Worm (Caenorhabditis elegans) whole organism, L3 larva: ENCODE data around the gene moa-1.

Experiments used
- ZK546.5 ChIP-seq: sonication (generic microtip); optimal IDR thresholded peaks from 2 replicates; lab custom pipeline; 2017; ENCODE audit warnings: missing biosample characterization, missing genetic modification characterization
- elt-1 ChIP-seq: fragments of 150-350 bp; optimal IDR thresholded peaks from 2 replicates; lab custom pipeline; 2014; ENCODE audit warnings: missing biosample characterization, missing genetic modification characterization
- jun-1 ChIP-seq: fragments of 150-350 bp; optimal IDR thresholded peaks from 2 replicates; lab custom pipeline; 2014; ENCODE audit warnings: missing biosample characterization, missing genetic modification reagents, missing genetic modification characterization
- lin-39 ChIP-seq: fragments of 150-350 bp; optimal IDR thresholded peaks from 2 replicates; lab custom pipeline; 2018; ENCODE audit warnings: missing biosample characterization, missing genetic modification reagents, missing genetic modification characterization
- mdl-1 ChIP-seq: fragments of 150-350 bp; optimal IDR thresholded peaks from 2 replicates; lab custom pipeline; 2014; ENCODE audit warnings: missing biosample characterization, missing genetic modification characterization
- nhr-11 ChIP-seq: fragments of 150-350 bp; optimal IDR thresholded peaks from 2 replicates; lab custom pipeline; 2014; ENCODE audit warnings: missing biosample characterization, missing genetic modification characterization
- nhr-28 ChIP-seq: fragments of 150-350 bp; optimal IDR thresholded peaks from 2 replicates; lab custom pipeline; 2014; ENCODE audit warnings: missing biosample characterization, missing genetic modification characterization
- nhr-77 ChIP-seq: fragments of 150-350 bp; optimal IDR thresholded peaks from 2 replicates; lab custom pipeline; 2014; ENCODE audit warnings: missing biosample characterization, missing genetic modification characterization
- pha-4 ChIP-seq: fragments of 150-350 bp; optimal IDR thresholded peaks from 2 replicates; lab custom pipeline; 2014; ENCODE audit warnings: missing biosample characterization, missing genetic modification reagents, missing genetic modification characterization
- ztf-11 ChIP-seq: fragments of 150-350 bp; optimal IDR thresholded peaks from 2 replicates; lab custom pipeline; 2014; ENCODE audit warnings: missing biosample characterization, missing genetic modification characterization
- ztf-4 ChIP-seq: fragments of 150-350 bp; optimal IDR thresholded peaks from 2 replicates; lab custom pipeline; 2014; ENCODE audit warnings: missing biosample characterization, missing genetic modification characterization

- TF ChIP-seq ztf-4 (tag; lab: Kevin White, UChicago) (no peak), mdl-1 (tag; lab: Kevin White, UChicago) (no peak), ztf-11 (tag; lab: Kevin White, UChicago) (no peak), nhr-28 (tag; lab: Kevin White, UChicago) (no peak), jun-1 (tag; lab: Kevin White, UChicago) (no peak), pha-4 (no peak), elt-1 (no peak), nhr-77 (no peak), nhr-11 (tag; lab: Kevin White, UChicago) (no peak), lin-39 (tag; lab: Kevin White, UChicago) (no peak), ZK546.5 (tag; lab: Kevin White, UChicago) (no peak)
Measured at ce11 chrIII:1975992-1976391, 6.3 kb upstream of the moa-1 start.
